Worm (Caenorhabditis elegans) whole organism, L1 larva: ENCODE measurements around the gene dnc-3.

Experiments used
- C04F5.9 ChIP-seq: sonication (generic microtip); optimal IDR thresholded peaks from 2 replicates; lab custom pipeline; 2016; ENCODE audit warnings: missing genetic modification characterization, missing compliant biosample characterization
- C34B4.2 ChIP-seq: sonication (generic microtip); optimal IDR thresholded peaks from 2 replicates; lab custom pipeline; 2017; ENCODE audit warnings: mild to moderate bottlenecking, missing genetic modification characterization, missing compliant biosample characterization
- F16B12.6 ChIP-seq: fragments of 150-350 bp; optimal IDR thresholded peaks from 2 replicates; lab custom pipeline; 2014; ENCODE audit warnings: missing biosample characterization, missing genetic modification characterization
- aha-1 ChIP-seq: fragments of 150-350 bp; optimal IDR thresholded peaks from 2 replicates; lab custom pipeline; 2014; ENCODE audit warnings: missing biosample characterization, missing genetic modification characterization
- ceh-63 ChIP-seq: fragments of 200-800 bp; sonication (Bioruptor generic); optimal IDR thresholded peaks from 2 replicates; lab custom pipeline; 2018; ENCODE audit warnings: mild to moderate bottlenecking, missing genetic modification characterization, missing compliant biosample characterization
- ceh-88 ChIP-seq: fragments of 200-800 bp; sonication (Bioruptor generic); IDR thresholded peaks from 2 replicates; pipeline ENCODE4 v1.3.6; 2022; ENCODE audit warnings: missing genetic modification characterization, missing compliant biosample characterization
- ceh-90 ChIP-seq: sonication (generic microtip); optimal IDR thresholded peaks from 2 replicates; lab custom pipeline; 2016; ENCODE audit warnings: missing genetic modification characterization, missing compliant biosample characterization
- efl-1 ChIP-seq, 4 experiments: fragments of 150-350 bp; optimal IDR thresholded peaks in 3 of 4; peaks in 1 of 4; 1 replicate in 1 of 4; 2 replicates in 3 of 4; lab custom pipeline; 2014; ENCODE audit warnings: missing biosample characterization in 2 of 4, missing genetic modification characterization in 2 of 4, missing genetic modification reagents in 2 of 4
- efl-3 ChIP-seq: fragments of 200-800 bp; sonication (Bioruptor generic); optimal IDR thresholded peaks from 2 replicates; lab custom pipeline; 2018; ENCODE audit warnings: mild to moderate bottlenecking, missing genetic modification characterization, missing compliant biosample characterization
- egl-13 ChIP-seq: sonication (generic microtip); optimal IDR thresholded peaks from 2 replicates; lab custom pipeline; 2016; ENCODE audit warnings: missing genotype, missing genetic modification reagents, missing genetic modification characterization, missing compliant biosample characterization
- elt-3 ChIP-seq, 6 experiments: fragments of 150-350 bp in 1 of 6; sonication (generic microtip); optimal IDR thresholded peaks; 2 replicates each; lab custom pipeline; 2017 to 2018; ENCODE audit warnings: missing biosample characterization in 6 of 6, missing genetic modification characterization in 6 of 6, inconsistent platforms in 1 of 6
- ets-5 ChIP-seq: fragments of 200-800 bp; sonication (Bioruptor generic); IDR thresholded peaks from 2 replicates; pipeline ENCODE4 v1.3.6; 2022; ENCODE audit warnings: missing genetic modification characterization, missing compliant biosample characterization
- fkh-4 ChIP-seq: sonication (generic microtip); optimal IDR thresholded peaks from 2 replicates; lab custom pipeline; 2016; ENCODE audit warnings: missing compliant biosample characterization, missing genetic modification characterization, borderline replicate concordance
- fkh-8 ChIP-seq: sonication (generic microtip); optimal IDR thresholded peaks from 2 replicates; lab custom pipeline; 2016; ENCODE audit warnings: mild to moderate bottlenecking, missing genetic modification characterization, missing compliant biosample characterization
- grh-1 ChIP-seq: fragments of 200-800 bp; sonication (Bioruptor generic); IDR thresholded peaks from 2 replicates; pipeline ENCODE4 v1.3.6; 2022; ENCODE audit warnings: missing genetic modification reagents, missing genetic modification characterization, missing compliant biosample characterization
- hlh-4 ChIP-seq: sonication (generic microtip); optimal IDR thresholded peaks from 2 replicates; lab custom pipeline; 2016; ENCODE audit warnings: mild to moderate bottlenecking, missing genetic modification characterization, missing compliant biosample characterization
- hpl-2 ChIP-seq: fragments of 150-350 bp; optimal IDR thresholded peaks from 2 replicates; lab custom pipeline; 2014; ENCODE audit warnings: missing biosample characterization, missing genetic modification reagents, missing genetic modification characterization
- isw-1 ChIP-seq: fragments of 200-800 bp; sonication (Bioruptor generic); IDR thresholded peaks from 2 replicates; pipeline ENCODE4 v1.3.6; 2022; ENCODE audit warnings: missing genetic modification characterization, missing compliant biosample characterization
- jun-1 ChIP-seq: fragments of 150-350 bp; optimal IDR thresholded peaks from 2 replicates; lab custom pipeline; 2014; ENCODE audit warnings: missing biosample characterization, missing genetic modification reagents, missing genetic modification characterization
- lin-13 ChIP-seq: fragments of 150-350 bp; optimal IDR thresholded peaks from 2 replicates; lab custom pipeline; 2014; ENCODE audit warnings: missing biosample characterization, missing genetic modification reagents, missing genetic modification characterization
- lin-14 ChIP-seq: fragments of 200-800 bp; sonication (Bioruptor generic); optimal IDR thresholded peaks from 2 replicates; lab custom pipeline; 2018; ENCODE audit warnings: mild to moderate bottlenecking, missing genetic modification characterization, moderate library complexity, missing compliant biosample characterization
- lir-3 ChIP-seq: sonication (generic microtip); optimal IDR thresholded peaks from 2 replicates; lab custom pipeline; 2016; ENCODE audit warnings: mild to moderate bottlenecking, missing genetic modification characterization, moderate library complexity, missing compliant biosample characterization; ENCODE audit not compliant: poor library complexity
- lsy-2 ChIP-seq, 2 experiments: fragments of 150-350 bp; optimal IDR thresholded peaks; 2 replicates each; lab custom pipeline; 2014; ENCODE audit warnings: missing biosample characterization in 2 of 2, missing genetic modification characterization in 2 of 2
- mdl-1 ChIP-seq, 2 experiments: fragments of 150-350 bp; optimal IDR thresholded peaks; 2 replicates each; lab custom pipeline; 2014 to 2017; ENCODE audit warnings: missing biosample characterization in 2 of 2, missing genetic modification characterization in 2 of 2, inconsistent platforms in 1 of 2
- nhr-12 ChIP-seq: sonication (generic microtip); optimal IDR thresholded peaks from 2 replicates; lab custom pipeline; 2017; ENCODE audit warnings: missing biosample characterization, missing genetic modification characterization
- nhr-19 ChIP-seq: fragments of 200-800 bp; sonication (Bioruptor generic); conservative IDR thresholded peaks from 2 replicates; pipeline ENCODE4 v1.3.6; 2022; ENCODE audit warnings: missing genetic modification characterization, missing compliant biosample characterization
- nhr-28 ChIP-seq: fragments of 150-350 bp; optimal IDR thresholded peaks from 2 replicates; lab custom pipeline; 2014; ENCODE audit warnings: missing biosample characterization, missing genetic modification characterization
- nhr-47 ChIP-seq: sonication (generic microtip); optimal IDR thresholded peaks from 2 replicates; lab custom pipeline; 2016; ENCODE audit warnings: mild to moderate bottlenecking, missing genetic modification characterization, moderate library complexity, missing compliant biosample characterization
- nhr-76 ChIP-seq: sonication (generic microtip); optimal IDR thresholded peaks from 2 replicates; lab custom pipeline; 2017; ENCODE audit warnings: missing biosample characterization, missing genetic modification characterization
- nhr-84 ChIP-seq: sonication (generic microtip); optimal IDR thresholded peaks from 2 replicates; lab custom pipeline; 2017; ENCODE audit warnings: missing biosample characterization, missing genetic modification characterization
- nhr-85 ChIP-seq: sonication (generic microtip); peaks from one replicate; lab custom pipeline; 2016; ENCODE audit warnings: missing genetic modification characterization, inconsistent platforms, missing compliant biosample characterization
- nhr-90 ChIP-seq: sonication (generic microtip); optimal IDR thresholded peaks from 2 replicates; lab custom pipeline; 2016; ENCODE audit warnings: mild to moderate bottlenecking, missing genetic modification characterization, missing compliant biosample characterization; ENCODE audit not compliant: poor library complexity
- pqm-1 ChIP-seq: sonication (generic microtip); optimal IDR thresholded peaks from 3 replicates; lab custom pipeline; 2017; ENCODE audit warnings: missing biosample characterization, missing genetic modification characterization
- rnt-1 ChIP-seq: sonication (generic microtip); optimal IDR thresholded peaks from 2 replicates; lab custom pipeline; 2016; ENCODE audit warnings: mild to moderate bottlenecking, missing genetic modification characterization, moderate library complexity, missing compliant biosample characterization
- skn-1 ChIP-seq: fragments of 150-350 bp; optimal IDR thresholded peaks from 2 replicates; lab custom pipeline; 2014; ENCODE audit warnings: missing biosample characterization, missing genetic modification characterization
- snu-23 ChIP-seq: sonication (generic microtip); optimal IDR thresholded peaks from 2 replicates; lab custom pipeline; 2016; ENCODE audit warnings: missing genetic modification characterization, missing compliant biosample characterization
- sox-4 ChIP-seq: sonication (generic microtip); optimal IDR thresholded peaks from 2 replicates; lab custom pipeline; 2016; ENCODE audit warnings: missing genetic modification characterization, missing compliant biosample characterization
- tbx-2 ChIP-seq: sonication (generic microtip); optimal IDR thresholded peaks from 2 replicates; lab custom pipeline; 2016; ENCODE audit warnings: missing genetic modification characterization, missing compliant biosample characterization
- unc-130 ChIP-seq: fragments of 150-350 bp; optimal IDR thresholded peaks from 2 replicates; lab custom pipeline; 2017; ENCODE audit warnings: missing biosample characterization, missing genetic modification characterization, inconsistent platforms
- unc-30 ChIP-seq: sonication (generic microtip); optimal IDR thresholded peaks from 2 replicates; lab custom pipeline; 2017; ENCODE audit warnings: missing biosample characterization, missing genetic modification characterization
- unc-98 ChIP-seq: fragments of 200-800 bp; sonication (Bioruptor generic); IDR thresholded peaks from 2 replicates; pipeline ENCODE4 v1.3.6; 2022; ENCODE audit warnings: missing genetic modification characterization, missing compliant biosample characterization
- xbp-1 ChIP-seq: sonication (generic microtip); optimal IDR thresholded peaks from 2 replicates; lab custom pipeline; 2016; ENCODE audit warnings: missing genetic modification characterization, missing compliant biosample characterization
- zip-4 ChIP-seq: fragments of 200-800 bp; sonication (Bioruptor generic); optimal IDR thresholded peaks from 2 replicates; lab custom pipeline; 2018; ENCODE audit warnings: mild to moderate bottlenecking, missing genetic modification characterization, moderate library complexity, missing compliant biosample characterization

Gene dnc-3

DNA sequence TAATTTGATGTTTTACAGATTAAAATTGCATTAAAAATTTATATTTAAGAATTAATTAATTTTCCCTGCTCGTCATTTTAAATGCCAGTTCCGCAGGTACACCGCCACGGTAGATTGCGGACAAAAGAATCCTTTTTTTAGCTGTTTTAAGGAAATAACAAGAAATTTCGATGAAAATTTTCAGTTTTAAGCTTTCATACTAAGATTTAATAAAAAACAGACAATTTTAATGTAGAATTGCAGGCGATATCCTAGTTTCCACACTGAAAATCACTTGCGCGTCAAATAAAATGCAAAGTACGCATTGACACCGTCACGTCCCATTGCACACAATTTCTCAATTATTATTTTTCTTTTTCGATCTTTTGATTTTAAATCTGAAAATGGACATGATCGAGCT, at the start of gene dnc-3 (continued):
- TF ChIP-seq lir-3 (tag; lab: Kevin White, UChicago) (no peak), tbx-2 (tag; lab: Kevin White, UChicago) (peak; percentile 82), ceh-88 (0 out of 2 replicates have a peak, but pooled peaks have one; percentile 41), C04F5.9 (tag; lab: Kevin White, UChicago) (peak; percentile 77), ceh-90 (tag; lab: Kevin White, UChicago) (peak; percentile 62), sox-4 (tag; lab: Kevin White, UChicago) (peak; percentile 67), nhr-85 (tag; lab: Kevin White, UChicago) (peak; percentile 87), mdl-1 (tag; optimal IDR thresholded peaks at IDR 0.05; lab: Kevin White, UChicago) (no peak), xbp-1 (tag; lab: Kevin White, UChicago) (peak; percentile 84), egl-13 (tag; lab: Kevin White, UChicago) (peak; percentile 73), nhr-28 (no peak), nhr-47 (tag; lab: Kevin White, UChicago) (peak; percentile 87), lin-13 (GFP tag; lab: Kevin White, UChicago) (peak; percentile 29), pqm-1 (no peak), nhr-12 (no peak), unc-30 (tag; lab: Kevin White, UChicago) (no peak), zip-4 (GFP tag; lab: Kevin White, UChicago) (peak; percentile 69), jun-1 (tag; lab: Kevin White, UChicago) (peak; percentile 30), grh-1 (GFP tag; lab: Robert Waterston, UW) (peak; percentile 56), ceh-63 (no peak), nhr-84 (no peak), ets-5 (GFP tag; lab: Robert Waterston, UW) (no peak), efl-3 (GFP tag; lab: Kevin White, UChicago) (peak; percentile 19), snu-23 (GFP tag; lab: Kevin White, UChicago) (peak; percentile 86), C34B4.2 (tag; lab: Kevin White, UChicago) (no peak), unc-130 (no peak), skn-1 (no peak), nhr-90 (tag; lab: Kevin White, UChicago) (peak; percentile 73), fkh-4 (tag; lab: Kevin White, UChicago) (peak; percentile 72), F16B12.6 (tag; lab: Kevin White, UChicago) (peak; percentile 83), nhr-19 (GFP tag; lab: Robert Waterston, UW) (peak; percentile 61), unc-98 (GFP tag; lab: Robert Waterston, UW) (no peak)

DNA sequence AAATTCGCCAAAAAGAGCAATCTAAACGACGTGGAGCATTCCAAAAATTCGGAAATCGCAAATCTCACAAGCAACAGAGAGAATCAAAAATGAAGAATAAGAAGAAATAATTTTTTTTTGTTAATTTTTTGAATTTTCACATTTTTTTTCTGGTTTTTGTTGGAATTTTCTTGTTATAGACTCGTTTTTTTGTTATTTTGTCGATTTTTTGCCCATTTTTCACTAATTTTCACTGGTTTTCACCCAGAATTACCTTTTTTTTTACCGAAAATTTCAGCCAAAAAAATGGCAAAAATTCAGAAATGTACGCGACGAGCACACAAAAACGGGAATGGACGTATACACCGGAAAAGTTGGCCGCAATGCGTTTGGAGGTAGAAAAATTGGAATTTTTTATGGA, 48.8 kb upstream of the dnc-3 start, which contains the start of gene cyh-1:
Gene cyh-1 (plus strand): TSS at position 301 of the 400 bp plus-strand sequence.
- TF ChIP-seq jun-1 (tag; lab: Kevin White, UChicago), result no peak
- TF ChIP-seq hlh-4 (tag; lab: Kevin White, UChicago), result no peak
- TF ChIP-seq sox-4 (tag; lab: Kevin White, UChicago), result no peak
- no peak for TF ChIP-seq elt-3 (tag; optimal IDR thresholded peaks at IDR 0.05; lab: Kevin White, UChicago)
- TF ChIP-seq fkh-8 (tag; lab: Kevin White, UChicago), result no peak
- no peak for TF ChIP-seq hpl-2 (GFP tag; lab: Kevin White, UChicago)
- TF ChIP-seq rnt-1 (tag; lab: Kevin White, UChicago), result no peak
- TF ChIP-seq lsy-2 (tag; optimal IDR thresholded peaks at IDR 0.05; lab: Kevin White, UChicago), result no peak
- no peak for TF ChIP-seq ceh-88
- no peak for TF ChIP-seq lin-14
- TF ChIP-seq nhr-84, result no peak
- TF ChIP-seq lir-3 (tag; lab: Kevin White, UChicago), result no peak
- TF ChIP-seq efl-1 (optimal IDR thresholded peaks at IDR 0.05; lab: Kevin White, UChicago), result no peak
- TF ChIP-seq efl-1 (GFP tag; optimal IDR thresholded peaks at IDR 0.05 in 1 of 2; lab: Kevin White, UChicago), result no peak
- TF ChIP-seq nhr-76 (tag; lab: Kevin White, UChicago), result no peak
- no peak for TF ChIP-seq grh-1 (GFP tag; lab: Robert Waterston, UW)
- no peak for TF ChIP-seq isw-1 (GFP tag; lab: Robert Waterston, UW)
- TF ChIP-seq nhr-28, result no peak
- TF ChIP-seq nhr-85 (tag; lab: Kevin White, UChicago), result no peak
- TF ChIP-seq aha-1 (tag; lab: Kevin White, UChicago), result no peak
- TF ChIP-seq, all 84 proteins: peak for 0
